Worm (Caenorhabditis elegans) whole organism, L2 larva: ENCODE results near the gene egl-44.

ENCODE experiments used
- C34F6.9 ChIP-seq: fragments of 150-350 bp; optimal IDR thresholded peaks from 2 replicates; lab custom pipeline; 2014; ENCODE audit warnings: missing biosample characterization, missing genetic modification characterization
- F13H6.1 ChIP-seq: sonication (generic microtip); optimal IDR thresholded peaks from 2 replicates; lab custom pipeline; 2016; ENCODE audit warnings: missing genetic modification characterization, missing compliant biosample characterization
- Y55F3AM.14 ChIP-seq: fragments of 200-800 bp; sonication (Bioruptor generic); optimal IDR thresholded peaks from 2 replicates; lab custom pipeline; 2018; ENCODE audit warnings: mild to moderate bottlenecking, missing genetic modification characterization, missing compliant biosample characterization
- ZK546.5 ChIP-seq: sonication (generic microtip); optimal IDR thresholded peaks from 2 replicates; lab custom pipeline; 2017; ENCODE audit warnings: missing biosample characterization, missing genetic modification characterization
- ama-1 ChIP-seq: fragments of 150-350 bp; optimal IDR thresholded peaks from 2 replicates; lab custom pipeline; 2018; ENCODE audit warnings: inconsistent platforms
- blmp-1 ChIP-seq: sonication (generic microtip); optimal IDR thresholded peaks from 2 replicates; lab custom pipeline; 2017; ENCODE audit warnings: missing genetic modification characterization, mild to moderate bottlenecking, missing compliant biosample characterization, antibody characterized with exemption, moderate library complexity; ENCODE audit not compliant: insufficient read depth
- crh-2 ChIP-seq: sonication (generic microtip); optimal IDR thresholded peaks from 2 replicates; lab custom pipeline; 2017; ENCODE audit warnings: missing biosample characterization, missing genetic modification characterization
- dmd-4 ChIP-seq: sonication (generic microtip); optimal IDR thresholded peaks from 2 replicates; lab custom pipeline; 2017; ENCODE audit warnings: missing biosample characterization, missing genetic modification characterization
- elt-1 ChIP-seq: fragments of 150-350 bp; optimal IDR thresholded peaks from 2 replicates; lab custom pipeline; 2014; ENCODE audit warnings: missing biosample characterization, missing genetic modification characterization
- fos-1 ChIP-seq: fragments of 150-350 bp; optimal IDR thresholded peaks from 2 replicates; lab custom pipeline; 2014; ENCODE audit warnings: missing biosample characterization, missing genetic modification characterization
- lin-11 ChIP-seq: fragments of 150-350 bp; sonication (generic microtip); optimal IDR thresholded peaks from 2 replicates; lab custom pipeline; 2014; ENCODE audit warnings: missing biosample characterization, missing genetic modification characterization, inconsistent platforms, mixed read lengths
- lin-13 ChIP-seq: fragments of 150-350 bp; optimal IDR thresholded peaks from 2 replicates; lab custom pipeline; 2014; ENCODE audit warnings: missing biosample characterization, missing genetic modification reagents, missing genetic modification characterization
- lsy-2 ChIP-seq, 2 experiments: fragments of 150-350 bp in 1 of 2; sonication (generic microtip) in 1 of 2; optimal IDR thresholded peaks; 2 replicates each; lab custom pipeline; 2014 to 2017; ENCODE audit warnings: missing biosample characterization in 2 of 2, missing genetic modification characterization in 2 of 2
- mab-5 ChIP-seq: fragments of 150-350 bp; optimal IDR thresholded peaks from 2 replicates; lab custom pipeline; 2014; ENCODE audit warnings: missing biosample characterization, missing genetic modification characterization
- nhr-10 ChIP-seq: sonication (generic microtip); optimal IDR thresholded peaks from 2 replicates; lab custom pipeline; 2017; ENCODE audit warnings: missing biosample characterization, missing genetic modification characterization
- nhr-12 ChIP-seq: fragments of 150-350 bp; optimal IDR thresholded peaks from 2 replicates; lab custom pipeline; 2014; ENCODE audit warnings: missing biosample characterization, missing genetic modification characterization
- nhr-129 ChIP-seq: fragments of 150-350 bp; optimal IDR thresholded peaks from 2 replicates; lab custom pipeline; 2014; ENCODE audit warnings: missing biosample characterization, missing genetic modification characterization
- nhr-21 ChIP-seq: fragments of 150-350 bp; optimal IDR thresholded peaks from 2 replicates; lab custom pipeline; 2014; ENCODE audit warnings: missing biosample characterization, missing genetic modification characterization
- nhr-25 ChIP-seq: fragments of 150-350 bp; sonication (generic microtip); optimal IDR thresholded peaks from 3 replicates; lab custom pipeline; 2014; ENCODE audit warnings: missing biosample characterization, missing genetic modification characterization
- nhr-6 ChIP-seq: fragments of 150-350 bp; optimal IDR thresholded peaks from 2 replicates; lab custom pipeline; 2014; ENCODE audit warnings: missing biosample characterization, missing genetic modification characterization
- nhr-77 ChIP-seq: fragments of 150-350 bp; optimal IDR thresholded peaks from 2 replicates; lab custom pipeline; 2014; ENCODE audit warnings: missing biosample characterization, missing genetic modification characterization
- peb-1 ChIP-seq: fragments of 150-350 bp; optimal IDR thresholded peaks from 2 replicates; lab custom pipeline; 2014; ENCODE audit warnings: missing biosample characterization, missing genetic modification characterization
- sma-3 ChIP-seq: sonication (generic microtip); optimal IDR thresholded peaks from 2 replicates; lab custom pipeline; 2016; ENCODE audit warnings: missing genetic modification reagents, missing genetic modification characterization, missing compliant biosample characterization
- sma-9 ChIP-seq, 2 experiments: fragments of 150-350 bp in 1 of 2; sonication (generic microtip) in 1 of 2; optimal IDR thresholded peaks; 2 replicates each; lab custom pipeline; 2014 to 2016; ENCODE audit warnings: missing genetic modification characterization in 2 of 2, mild to moderate bottlenecking in 1 of 2, missing biosample characterization in 1 of 2, missing compliant biosample characterization in 1 of 2, missing genetic modification reagents in 1 of 2, moderate library complexity in 1 of 2
- unc-39 ChIP-seq: fragments of 150-350 bp; optimal IDR thresholded peaks from 2 replicates; lab custom pipeline; 2014; ENCODE audit warnings: missing biosample characterization, missing genetic modification characterization
- unc-55 ChIP-seq: fragments of 150-350 bp; sonication (generic microtip); optimal IDR thresholded peaks from 3 replicates; lab custom pipeline; 2014; ENCODE audit warnings: missing biosample characterization, missing genetic modification reagents, missing genetic modification characterization
- ztf-11 ChIP-seq: sonication (generic microtip); optimal IDR thresholded peaks from 2 replicates; lab custom pipeline; 2017; ENCODE audit warnings: missing biosample characterization, missing genetic modification characterization
- ztf-4 ChIP-seq: fragments of 150-350 bp; optimal IDR thresholded peaks from 2 replicates; lab custom pipeline; 2014; ENCODE audit warnings: missing biosample characterization, missing genetic modification characterization

egl-44 gene

DNA sequence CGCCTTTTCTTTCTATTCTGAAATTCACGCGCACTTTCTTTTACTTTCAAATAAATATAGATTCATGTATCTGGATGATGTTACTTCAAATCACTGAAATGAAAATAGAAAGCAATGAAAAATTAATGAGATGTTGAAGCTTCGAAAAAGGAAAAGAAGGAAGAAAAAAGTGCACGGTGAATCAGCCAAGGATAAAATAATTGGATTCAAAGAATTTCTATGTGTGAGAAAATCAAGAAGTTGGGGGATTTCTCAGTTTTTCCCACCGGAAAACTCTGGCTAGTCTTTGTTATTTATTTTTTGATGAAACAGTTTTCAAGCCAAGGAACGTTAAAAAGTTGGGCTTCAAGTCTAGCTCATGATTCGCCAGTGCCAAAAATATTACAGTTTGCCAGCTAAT is 23.1 kb downstream of the egl-44 start:
- no peak for TF ChIP-seq nhr-12 (tag; lab: Kevin White, UChicago)
- no peak for TF ChIP-seq F13H6.1 (tag; lab: Kevin White, UChicago)

DNA sequence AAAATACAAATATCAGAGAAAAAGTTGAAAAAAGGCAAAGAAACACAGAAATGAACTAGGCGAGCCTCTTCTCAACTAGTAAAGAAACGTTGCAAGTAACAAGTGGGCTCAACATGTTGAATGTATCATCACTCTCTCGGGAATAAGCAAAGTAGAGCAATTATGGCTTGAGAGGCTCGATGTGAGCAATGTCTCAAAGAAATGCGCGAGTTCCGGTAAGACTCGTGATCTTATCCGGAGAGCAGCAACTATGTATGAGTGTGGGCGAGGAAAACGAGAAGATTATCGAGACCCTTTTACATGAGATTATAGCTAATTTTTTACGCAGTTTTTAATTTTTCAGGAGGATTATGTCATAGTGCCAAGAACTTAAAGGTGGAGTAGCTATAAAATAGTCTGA is 23.6 kb downstream of the egl-44 start:
- TF ChIP-seq nhr-129 (tag; lab: Kevin White, UChicago) (peak; percentile 13), sma-9 (GFP tag; optimal IDR thresholded peaks at IDR 0.05; lab: Kevin White, UChicago) (peak; percentile 32), sma-9 (tag; optimal IDR thresholded peaks at IDR 0.05; lab: Kevin White, UChicago) (no peak), mab-5 (tag; lab: Kevin White, UChicago) (peak; percentile 28), lsy-2 (tag; optimal IDR thresholded peaks at IDR 0.05; lab: Kevin White, UChicago) (peak in 1 of 2 experiments; percentile 39), elt-1 (no peak)

DNA sequence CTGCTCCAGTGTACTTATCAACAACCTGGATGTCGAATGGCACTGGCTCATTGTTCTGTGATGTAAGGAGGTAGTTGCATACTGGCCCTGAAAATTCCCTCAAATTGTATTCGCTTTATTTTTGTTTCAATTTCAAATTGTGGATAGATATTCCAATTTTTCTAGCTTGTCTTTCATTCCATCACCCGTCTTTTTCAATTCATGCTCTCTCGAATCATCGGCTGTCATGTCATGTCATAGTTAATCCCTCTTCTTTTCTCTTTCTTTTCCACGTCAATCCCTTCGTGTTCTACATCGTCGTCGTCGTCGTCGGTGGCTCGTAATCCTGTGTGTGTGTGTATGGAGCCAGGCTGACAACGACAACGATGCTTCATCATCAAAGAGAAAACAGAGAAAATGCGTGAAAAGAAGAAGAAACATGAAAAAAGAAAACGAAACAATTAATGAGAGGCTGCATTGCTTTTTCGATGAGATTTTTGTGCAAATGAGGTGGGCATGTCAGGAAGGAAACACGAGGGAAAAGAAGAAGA is 27.1 kb downstream of the egl-44 start:
- TF ChIP-seq nhr-10 (tag; lab: Kevin White, UChicago) (no peak), ama-1 (lab: Kevin White, UChicago) (no peak), unc-55 (GFP tag; lab: Kevin White, UChicago) (peak; percentile 77), nhr-129 (tag; lab: Kevin White, UChicago) (peak; percentile 26), C34F6.9 (tag; lab: Kevin White, UChicago) (peak; percentile 21), nhr-6 (tag; lab: Kevin White, UChicago) (no peak), lin-13 (GFP tag; lab: Kevin White, UChicago) (no peak), crh-2 (peak; percentile 0), dmd-4 (no peak), lsy-2 (tag; optimal IDR thresholded peaks at IDR 0.05; lab: Kevin White, UChicago) (peak in 1 of 2 experiments; percentile 2), lin-11 (tag; lab: Kevin White, UChicago) (no peak)

DNA sequence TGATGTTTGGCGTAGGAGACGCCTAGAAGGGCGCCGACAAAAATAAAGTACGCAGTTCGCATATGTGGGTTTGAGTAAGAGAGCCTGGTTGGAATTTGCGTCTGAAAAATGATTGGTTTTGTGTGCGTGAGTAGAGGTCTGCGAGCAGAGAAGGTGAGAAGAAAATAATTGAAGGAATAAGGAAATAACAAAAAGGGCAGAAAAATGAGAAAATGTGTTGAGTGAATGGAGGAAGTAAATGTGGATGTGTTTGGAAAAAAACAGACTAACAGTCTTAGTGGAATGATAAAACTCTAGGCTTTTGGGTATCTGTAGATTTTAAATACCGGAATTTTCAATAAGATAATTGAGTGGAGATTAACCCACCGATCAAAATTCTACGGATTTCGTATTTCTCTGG is 28.0 kb downstream of the egl-44 start, which contains the start of gene casy-1:
Gene casy-1, minus strand, starts transcription at position 101 of the 400 bp plus-strand sequence.
- no peak for TF ChIP-seq ZK546.5 (tag; lab: Kevin White, UChicago)
- TF ChIP-seq dmd-4: no peak
- TF ChIP-seq peb-1 (tag; lab: Kevin White, UChicago): no peak
- no peak for TF ChIP-seq nhr-12 (tag; lab: Kevin White, UChicago)
- TF ChIP-seq nhr-21 (tag; lab: Kevin White, UChicago): no peak
- TF ChIP-seq sma-3 (GFP tag; lab: Kevin White, UChicago): no peak
- TF ChIP-seq nhr-77: no peak
- TF ChIP-seq nhr-6 (tag; lab: Kevin White, UChicago): no peak
- no peak for TF ChIP-seq lin-13 (GFP tag; lab: Kevin White, UChicago)
- TF ChIP-seq unc-39: no peak
- no peak for TF ChIP-seq ztf-4 (tag; lab: Kevin White, UChicago)

DNA sequence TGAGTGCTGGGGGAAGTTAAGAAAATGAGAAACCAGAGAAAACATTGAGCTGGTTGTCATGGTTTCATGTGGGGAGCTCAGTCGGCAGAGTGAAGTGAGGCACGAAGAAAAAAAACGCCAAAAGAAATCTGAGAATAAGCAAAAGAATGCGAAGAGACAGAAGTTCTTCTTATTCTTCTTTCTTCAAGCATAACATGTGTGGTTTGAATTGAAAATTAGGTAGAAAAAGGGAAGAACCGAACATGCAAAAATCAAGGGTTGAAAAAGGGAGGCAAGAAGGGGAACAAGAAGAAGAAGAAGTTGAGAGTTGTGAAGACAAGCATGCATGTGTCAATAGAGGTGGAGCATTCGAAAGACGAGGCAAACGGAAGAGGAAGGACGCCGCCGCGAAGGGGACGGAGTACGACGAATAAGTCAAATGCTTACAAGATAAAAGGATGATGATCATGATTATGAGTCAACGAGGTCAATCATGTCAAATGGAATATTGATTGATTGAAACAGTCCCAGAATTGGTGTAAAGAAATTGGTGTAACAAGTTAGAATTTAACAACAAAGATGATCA is 29.3 kb downstream of the egl-44 start:
- TF ChIP-seq C34F6.9 (tag; lab: Kevin White, UChicago): peak; percentile 13
- no peak for TF ChIP-seq dmd-4

DNA sequence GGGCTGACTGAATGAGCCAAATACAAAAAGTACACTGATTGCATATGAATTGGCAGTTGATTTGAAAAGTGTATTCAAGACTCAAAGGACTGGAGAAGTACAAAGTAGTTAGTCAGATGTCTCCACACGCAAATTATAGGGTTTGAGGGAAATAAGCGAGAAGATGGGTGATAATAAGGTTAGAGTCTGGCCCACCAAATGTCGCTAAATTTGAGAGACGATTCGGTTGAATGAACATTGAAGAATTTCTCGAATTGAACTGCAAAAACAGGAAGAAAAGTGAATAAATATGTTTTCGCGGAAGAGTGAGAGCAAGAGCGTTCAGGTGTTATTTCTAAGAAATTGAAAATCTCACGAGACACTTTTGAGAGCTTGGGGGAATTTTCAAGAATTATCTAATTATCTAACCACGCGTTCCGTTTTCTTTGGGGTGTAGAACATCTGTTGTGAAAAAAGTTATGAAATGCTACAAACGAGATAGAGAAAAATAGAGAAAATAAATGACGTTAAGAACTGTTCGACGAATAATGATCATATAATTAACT is 31.0 kb downstream of the egl-44 start:
- no peak for TF ChIP-seq ztf-11
- TF ChIP-seq nhr-21 (tag; lab: Kevin White, UChicago): peak; percentile 52
- peak in 1 of 2 experiments; percentile 1 for TF ChIP-seq lsy-2 (tag; optimal IDR thresholded peaks at IDR 0.05; lab: Kevin White, UChicago)
- TF ChIP-seq, all 48 proteins: peak for 2

DNA sequence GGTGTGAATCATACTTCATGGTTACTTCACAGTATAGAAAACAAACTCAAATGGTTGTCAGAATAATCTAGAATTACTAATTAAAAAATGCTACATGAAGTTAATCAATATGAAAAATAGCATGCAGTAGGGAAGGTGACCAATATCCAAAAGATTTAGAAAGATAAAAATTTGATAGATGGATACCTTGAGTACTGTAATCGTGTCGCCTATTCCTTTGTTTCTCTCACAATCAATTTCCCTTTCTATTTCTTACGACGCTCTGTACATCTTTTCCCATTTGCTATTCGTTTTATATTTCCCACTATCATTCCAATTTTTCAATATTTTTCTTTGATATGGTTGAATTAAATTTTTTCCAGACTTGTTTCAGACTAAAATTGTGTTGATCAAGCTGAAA is 32.7 kb downstream of the egl-44 start, which contains the start of gene B0034.7:
Gene B0034.7, plus strand, starts transcription at position 301 of the 400 bp plus-strand sequence.
- TF ChIP-seq fos-1 (tag; lab: Kevin White, UChicago) (no peak), blmp-1 (tag; lab: Kevin White, UChicago) (no peak), nhr-10 (tag; lab: Kevin White, UChicago) (no peak), peb-1 (tag; lab: Kevin White, UChicago) (no peak), dmd-4 (no peak), nhr-25 (no peak), Y55F3AM.14 (GFP tag; lab: Kevin White, UChicago) (no peak)
